Worm (Caenorhabditis elegans): ENCODE data around the gene F13H10.9.

ce11 chrIV:10975968-10976367, 25.7 kb upstream of the F13H10.9 start:
- TF ChIP-seq nhr-11 (tag; optimal IDR thresholded peaks at IDR 0.05) (no peak), pha-4 (tag; optimal IDR thresholded peaks at IDR 0.05) (no peak), ceh-24 (tag; optimal IDR thresholded peaks at IDR 0.05) (no peak), ceh-18 (tag; optimal IDR thresholded peaks at IDR 0.05) (no peak), hlh-8 (tag; optimal IDR thresholded peaks at IDR 0.05) (no peak), sox-2 (GFP tag; IDR thresholded peaks at IDR 0.05) (no peak), pros-1 (tag; optimal IDR thresholded peaks at IDR 0.05) (no peak), dmd-4 (tag; optimal IDR thresholded peaks at IDR 0.05; ENCODE audit: borderline replicate concordance) (no peak)
